Fruit fly (Drosophila melanogaster): Measurements from ENCODE around the gene CG7582.

The CG7582 gene

DNA sequence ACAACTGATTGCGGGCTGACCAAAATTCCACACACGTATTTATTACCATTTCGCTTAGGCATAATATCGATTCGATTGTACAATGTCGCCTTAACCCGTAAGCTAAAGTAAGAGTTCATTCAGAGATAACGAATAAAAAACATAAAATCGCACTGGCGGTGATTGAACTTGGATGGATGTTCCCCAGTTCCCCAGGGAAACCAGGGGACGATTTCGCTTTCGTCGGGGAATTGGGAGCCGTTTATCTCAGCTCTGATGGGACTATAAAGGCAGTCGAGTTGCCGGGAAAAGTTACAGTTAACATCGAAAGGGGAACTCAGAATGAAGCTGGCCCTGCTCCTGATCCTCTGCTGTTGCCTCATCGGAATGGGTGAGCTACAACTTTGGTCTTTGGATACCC, 40.2 kb upstream of the CG7582 start, which contains the start of gene CG34296:
CG34296 (plus strand) TSS at position 301 of the 400 bp plus-strand sequence.
- TF ChIP-seq CG10348 (GFP tag; IDR thresholded peaks at IDR 0.05): no peak
- TF ChIP-seq Pif1A (GFP tag; optimal IDR thresholded peaks at IDR 0.05): no peak
- no peak for TF ChIP-seq CG15710 (tag; optimal IDR thresholded peaks at IDR 0.05)
- no peak for TF ChIP-seq CG32121 (GFP tag; IDR thresholded peaks at IDR 0.05)
- no peak for TF ChIP-seq gl (tag; optimal IDR thresholded peaks at IDR 0.05)
- no peak for TF ChIP-seq EcR (GFP tag; optimal IDR thresholded peaks at IDR 0.05)
- TF ChIP-seq CG9948 (tag; optimal IDR thresholded peaks at IDR 0.05): no peak
- no peak for TF ChIP-seq CG17806 (tag; optimal IDR thresholded peaks at IDR 0.05)
- no peak for TF ChIP-seq CG12605 (GFP tag; IDR thresholded peaks at IDR 0.05)
- no peak for TF ChIP-seq CG14655 (GFP tag; optimal IDR thresholded peaks at IDR 0.05)
- TF ChIP-seq fd96Ca (GFP tag; IDR thresholded peaks at IDR 0.05): no peak
- TF ChIP-seq rn (GFP tag; IDR thresholded peaks at IDR 0.05): no peak
- no peak for TF ChIP-seq CG8301 (tag; optimal IDR thresholded peaks at IDR 0.05)
- no peak for TF ChIP-seq Snoo (tag; optimal IDR thresholded peaks at IDR 0.05)

- no peak for TF ChIP-seq Snoo (tag; optimal IDR thresholded peaks at IDR 0.05)
- no peak for TF ChIP-seq CG4496 (GFP tag; IDR thresholded peaks at IDR 0.05)
- TF ChIP-seq CG8159 (tag; optimal IDR thresholded peaks at IDR 0.05): no peak
- TF ChIP-seq CG10348 (GFP tag; IDR thresholded peaks at IDR 0.05): no peak
- TF ChIP-seq CG14655 (GFP tag; optimal IDR thresholded peaks at IDR 0.05): no peak
- TF ChIP-seq CG34367 (tag; optimal IDR thresholded peaks at IDR 0.05): no peak
- no peak for TF ChIP-seq CG32121 (GFP tag; IDR thresholded peaks at IDR 0.05)
- no peak for TF ChIP-seq CG13204 (GFP tag; optimal IDR thresholded peaks at IDR 0.05)
- TF ChIP-seq CG17806 (tag; optimal IDR thresholded peaks at IDR 0.05): no peak
- no peak for TF ChIP-seq Pif1A (GFP tag; optimal IDR thresholded peaks at IDR 0.05)
- TF ChIP-seq CG12605 (GFP tag; IDR thresholded peaks at IDR 0.05): no peak
- TF ChIP-seq Pif1B (GFP tag; optimal IDR thresholded peaks at IDR 0.05): no peak
- TF ChIP-seq CG8301 (tag; optimal IDR thresholded peaks at IDR 0.05): no peak
- TF ChIP-seq D1 (tag; optimal IDR thresholded peaks at IDR 0.05): no peak
- TF ChIP-seq fd96Ca (GFP tag; IDR thresholded peaks at IDR 0.05): no peak
- no peak for TF ChIP-seq CG9948 (tag; optimal IDR thresholded peaks at IDR 0.05)
- TF ChIP-seq EcR (GFP tag; optimal IDR thresholded peaks at IDR 0.05): no peak
- TF ChIP-seq Ets98B (GFP tag; IDR thresholded peaks at IDR 0.05): no peak
These were observed 36.3 kb upstream of the CG7582 start, which contains the start of gene CG15506 for dm6 chr3R:29718363-29718762. CG15506 (plus strand) TSS chr3R:29718663.

dm6 chr3R:29717519-29717918, 35.4 kb upstream of the CG7582 start:
- TF ChIP-seq CG8301 (tag; optimal IDR thresholded peaks at IDR 0.05) (peak; percentile 43), CG32121 (GFP tag; IDR thresholded peaks at IDR 0.05) (peak; percentile 45; the same call in 1 of the 2 replicates), CG12605 (GFP tag; IDR thresholded peaks at IDR 0.05) (peak; percentile 44; the same call in 1 of the 2 replicates), CG15710 (tag; optimal IDR thresholded peaks at IDR 0.05) (peak; percentile 7), CG10348 (GFP tag; IDR thresholded peaks at IDR 0.05) (0 out of 2 replicates have a peak, but pooled peaks have one; percentile 15), CG34367 (tag; optimal IDR thresholded peaks at IDR 0.05) (no peak), fd96Ca (GFP tag; IDR thresholded peaks at IDR 0.05) (no peak), CG8159 (tag; optimal IDR thresholded peaks at IDR 0.05) (peak; percentile 18), Ets98B (GFP tag; IDR thresholded peaks at IDR 0.05) (peak; percentile 54), Pif1A (GFP tag; optimal IDR thresholded peaks at IDR 0.05) (peak; percentile 8), Snoo (tag; optimal IDR thresholded peaks at IDR 0.05) (no peak), gl (tag; optimal IDR thresholded peaks at IDR 0.05) (no peak), rn (GFP tag; IDR thresholded peaks at IDR 0.05) (no peak), Pif1B (GFP tag; optimal IDR thresholded peaks at IDR 0.05) (no peak), CG17806 (tag; optimal IDR thresholded peaks at IDR 0.05) (peak; percentile 13), D1 (tag; optimal IDR thresholded peaks at IDR 0.05) (no peak), CG9948 (tag; optimal IDR thresholded peaks at IDR 0.05) (no peak), CG13204 (GFP tag; optimal IDR thresholded peaks at IDR 0.05) (no peak), EcR (GFP tag; optimal IDR thresholded peaks at IDR 0.05) (no peak), CG4496 (GFP tag; IDR thresholded peaks at IDR 0.05) (peak; percentile 76), CG14655 (GFP tag; optimal IDR thresholded peaks at IDR 0.05) (peak; percentile 25)

DNA sequence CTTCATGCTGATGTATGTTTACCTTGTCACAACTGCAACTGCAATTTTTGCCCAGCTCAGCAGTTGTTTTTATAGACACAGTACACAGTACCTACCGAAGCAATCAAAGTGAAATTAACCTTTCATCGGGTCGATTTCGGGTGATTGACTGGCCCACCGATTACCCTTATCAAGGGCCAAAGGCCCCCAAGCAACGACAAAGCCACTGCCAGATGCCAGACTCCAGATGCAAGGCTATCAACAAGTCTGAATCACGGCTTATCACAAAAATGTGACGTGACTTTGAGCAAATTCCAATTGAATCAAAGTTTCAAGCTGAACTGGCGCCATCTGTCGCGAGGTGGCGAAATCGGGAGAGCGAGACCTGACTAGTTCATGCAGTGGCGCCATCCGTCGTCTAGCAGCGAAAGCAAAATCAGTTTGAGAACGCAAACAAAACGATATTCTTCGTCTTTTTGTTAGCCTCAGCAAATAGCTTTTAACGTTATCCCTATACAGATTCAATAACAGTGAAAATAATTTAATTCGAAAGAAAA, 34.8 kb upstream of the CG7582 start, which contains the start of gene Obp99b:
Obp99b (minus strand) TSS at position 115 of the 536 bp plus-strand sequence.
- TF ChIP-seq Snoo (tag; optimal IDR thresholded peaks at IDR 0.05) (peak; percentile 63), Ets98B (GFP tag; IDR thresholded peaks at IDR 0.05) (peak; percentile 69; the same call in 1 of the 2 replicates), CG34367 (tag; optimal IDR thresholded peaks at IDR 0.05) (peak; percentile 71), Pif1A (GFP tag; optimal IDR thresholded peaks at IDR 0.05) (peak; percentile 69), CG32121 (GFP tag; IDR thresholded peaks at IDR 0.05) (peak; percentile 63; the same call in 1 of the 2 replicates), gl (tag; optimal IDR thresholded peaks at IDR 0.05) (peak; percentile 74), CG8301 (tag; optimal IDR thresholded peaks at IDR 0.05) (peak; percentile 64), CG12605 (GFP tag; IDR thresholded peaks at IDR 0.05) (peak; percentile 53; the same call in 1 of the 2 replicates), CG10348 (GFP tag; IDR thresholded peaks at IDR 0.05) (no peak), CG15710 (tag; optimal IDR thresholded peaks at IDR 0.05) (peak; percentile 36), CG9948 (tag; optimal IDR thresholded peaks at IDR 0.05) (peak; percentile 29), D1 (tag; optimal IDR thresholded peaks at IDR 0.05) (no peak), rn (GFP tag; IDR thresholded peaks at IDR 0.05) (0 out of 2 replicates have a peak, but pooled peaks have one; percentile 11), CG13204 (GFP tag; optimal IDR thresholded peaks at IDR 0.05) (peak; percentile 58), CG4496 (GFP tag; IDR thresholded peaks at IDR 0.05) (peak; percentile 84), CG14655 (GFP tag; optimal IDR thresholded peaks at IDR 0.05) (peak; percentile 78), CG17806 (tag; optimal IDR thresholded peaks at IDR 0.05) (peak; percentile 42), Pif1B (GFP tag; optimal IDR thresholded peaks at IDR 0.05) (peak; percentile 24), EcR (GFP tag; optimal IDR thresholded peaks at IDR 0.05) (peak; percentile 52), CG8159 (tag; optimal IDR thresholded peaks at IDR 0.05) (peak; percentile 48), fd96Ca (GFP tag; IDR thresholded peaks at IDR 0.05) (peak; percentile 75; the same call in 2 of the 3 replicates)

Data from whole organism, pupa.